ENCODE assay signal across 1 fruit fly cellular context in genomic region chr3R:31985603-31986002, dm6.
TF ChIP-seq lines count a peak whose summit lies in the region.

No protein-coding gene starts in this region.

TF ChIP-seq in whole organism, embryonic, 481 proteins besides CTCF, POLR2A, EP300 and RAD21 (continued from another document):
- no peak for TF ChIP-seq CG2889 (GFP tag; IDR thresholded peaks at IDR 0.05; lab: Robert Waterston, UW)
- TF ChIP-seq CG14710 (tag; optimal IDR thresholded peaks at IDR 0.05; lab: Kevin White, UChicago) = peak; percentile 25
- peak; percentile 10 for TF ChIP-seq CG2712 (tag; optimal IDR thresholded peaks at IDR 0.05; lab: Kevin White, UChicago)
- TF ChIP-seq CoRest (tag; optimal IDR thresholded peaks at IDR 0.05; lab: Kevin White, UChicago) = peak; percentile 43
- no peak for TF ChIP-seq kay (GFP tag; optimal IDR thresholded peaks at IDR 0.05; lab: Kevin White, UChicago)
- peak; percentile 84 for TF ChIP-seq pzg (GFP tag; optimal IDR thresholded peaks at IDR 0.05; lab: Kevin White, UChicago)
- TF ChIP-seq hb (GFP tag; IDR thresholded peaks at IDR 0.05; lab: Robert Waterston, UW; ENCODE audit: partially characterized antibody) = peak; percentile 96
- TF ChIP-seq CG16813 (GFP tag; IDR thresholded peaks at IDR 0.05; lab: Robert Waterston, UW; ENCODE audit: partially characterized antibody) = peak; percentile 95
- no peak for TF ChIP-seq CG8765 (GFP tag; IDR thresholded peaks at IDR 0.05; lab: Robert Waterston, UW)
- TF ChIP-seq her (GFP tag; optimal IDR thresholded peaks at IDR 0.05; lab: Kevin White, UChicago) = peak; percentile 40
- TF ChIP-seq Med (GFP tag; lab: Kevin White, UChicago) = peak; percentile 89
- TF ChIP-seq CG7271 (tag; optimal IDR thresholded peaks at IDR 0.05; lab: Kevin White, UChicago) = no peak
- no peak for TF ChIP-seq slp2 (GFP tag; optimal IDR thresholded peaks at IDR 0.05; lab: Kevin White, UChicago)
- no peak for TF ChIP-seq CG2875 (GFP tag; optimal IDR thresholded peaks at IDR 0.05; lab: Kevin White, UChicago)
- no peak for TF ChIP-seq danr (GFP tag; IDR thresholded peaks at IDR 0.05; lab: Robert Waterston, UW)
- TF ChIP-seq Ada2b (GFP tag; IDR thresholded peaks at IDR 0.05; lab: Robert Waterston, UW) = no peak
- no peak for TF ChIP-seq CG4282 (GFP tag; optimal IDR thresholded peaks at IDR 0.05; lab: Kevin White, UChicago)
- no peak for TF ChIP-seq crol (GFP tag; IDR thresholded peaks at IDR 0.05; lab: Robert Waterston, UW)
- peak; percentile 8 for TF ChIP-seq CG30403 (GFP tag; optimal IDR thresholded peaks at IDR 0.05; lab: Kevin White, UChicago)
- TF ChIP-seq ato (GFP tag; IDR thresholded peaks at IDR 0.05; lab: Robert Waterston, UW; ENCODE audit: partially characterized antibody) = peak; percentile 94
- TF ChIP-seq CG6683 (GFP tag; optimal IDR thresholded peaks at IDR 0.05; lab: Kevin White, UChicago) = no peak
- TF ChIP-seq CG2199 (GFP tag; IDR thresholded peaks at IDR 0.05; lab: Robert Waterston, UW) = peak; percentile 70; the same call in 2 of the 3 replicates
TF ChIP-seq in whole organism, embryonic: peak in this region for 109.
